Fruit fly (Drosophila melanogaster) whole organism, embryonic: ENCODE measurements around the gene Rpn2.

Source experiments
- Atf3 ChIP-seq: fragments of 200-800 bp; sonication (Bioruptor generic); optimal IDR thresholded peaks from 3 replicates; lab custom pipeline; 2016; ENCODE audit warnings: missing biosample characterization, missing genetic modification characterization
- Atf6 ChIP-seq: fragments of 200-800 bp; sonication (Bioruptor generic); IDR thresholded peaks from 2 replicates; pipeline ENCODE4 v1.3.6; 2022; ENCODE audit warnings: missing biosample characterization, missing genetic modification characterization
- Bteb2 ChIP-seq: fragments of 200-800 bp; sonication (Bioruptor generic); optimal IDR thresholded peaks from 2 replicates; lab custom pipeline; 2016; ENCODE audit warnings: missing biosample characterization, missing genetic modification characterization
- CG10431 ChIP-seq: fragments of 200-800 bp; sonication (Bioruptor generic); optimal IDR thresholded peaks from 3 replicates; lab custom pipeline; 2018; ENCODE audit warnings: missing biosample characterization, mild to moderate bottlenecking, missing genetic modification characterization
- CG12104 ChIP-seq: fragments of 200-800 bp; sonication (Bioruptor generic); optimal IDR thresholded peaks from 3 replicates; lab custom pipeline; 2016; ENCODE audit warnings: missing biosample characterization, missing genetic modification characterization
- CG15269 ChIP-seq: fragments of 200-800 bp; sonication (Bioruptor generic); optimal IDR thresholded peaks from 2 replicates; lab custom pipeline; 2018; ENCODE audit warnings: missing biosample characterization, mild to moderate bottlenecking, missing genetic modification characterization, moderate library complexity
- CG17361 ChIP-seq: fragments of 200-800 bp; sonication (Bioruptor generic); IDR thresholded peaks from 3 replicates; pipeline ENCODE4 v1.3.6; 2022; ENCODE audit warnings: missing biosample characterization, missing genetic modification characterization
- CG2129 ChIP-seq: fragments of 200-800 bp; sonication (Bioruptor generic); IDR thresholded peaks from 2 replicates; pipeline ENCODE4 v1.3.6; 2022; ENCODE audit warnings: missing biosample characterization, missing genetic modification characterization; ENCODE audit not compliant: partially characterized antibody
- CG2875 ChIP-seq: fragments of 200-800 bp; sonication (Bioruptor generic); optimal IDR thresholded peaks from 2 replicates; lab custom pipeline; 2017; ENCODE audit warnings: missing biosample characterization, mild to moderate bottlenecking, missing genetic modification characterization, missing genetic modification reagents
- CG3163 ChIP-seq: fragments of 200-800 bp; sonication (Bioruptor generic); optimal IDR thresholded peaks from 3 replicates; lab custom pipeline; 2016; ENCODE audit warnings: missing biosample characterization, missing genetic modification characterization
- CG32767 ChIP-seq: fragments of 200-800 bp; sonication (Bioruptor generic); IDR thresholded peaks from 2 replicates; pipeline ENCODE4 v1.3.6; 2022; ENCODE audit warnings: missing biosample characterization, missing genetic modification characterization
- CG7357 ChIP-seq: fragments of 200-800 bp; sonication (Bioruptor generic); IDR thresholded peaks from 3 replicates; pipeline ENCODE4 v1.3.6; 2022; ENCODE audit warnings: missing biosample characterization, missing genetic modification characterization
- CG7372 ChIP-seq: fragments of 200-800 bp; sonication (Bioruptor generic); IDR thresholded peaks from 2 replicates; pipeline ENCODE4 v1.3.6; 2022; ENCODE audit warnings: missing biosample characterization, missing genetic modification characterization
- CG7786 ChIP-seq: fragments of 200-800 bp; sonication (Bioruptor generic); optimal IDR thresholded peaks from 2 replicates; lab custom pipeline; 2016; ENCODE audit warnings: missing biosample characterization, missing genetic modification characterization
- CG7928 ChIP-seq: fragments of 200-800 bp; sonication (Bioruptor generic); optimal IDR thresholded peaks from 2 replicates; lab custom pipeline; 2017; ENCODE audit warnings: missing biosample characterization, mild to moderate bottlenecking, missing genetic modification characterization
- Dip3 ChIP-seq: fragments of 200-800 bp; sonication (Bioruptor generic); optimal IDR thresholded peaks from 3 replicates; lab custom pipeline; 2016; ENCODE audit warnings: missing biosample characterization, missing genetic modification characterization
- E2f1 ChIP-seq: fragments of 200-800 bp; sonication (Bioruptor generic); IDR thresholded peaks from 2 replicates; pipeline ENCODE4 v1.3.6; 2022; ENCODE audit warnings: missing biosample characterization, missing genetic modification characterization
- GATAe ChIP-seq: fragments of 200-800 bp; sonication (Bioruptor generic); conservative IDR thresholded peaks from 2 replicates; pipeline ENCODE4 v1.3.6; 2022; ENCODE audit warnings: missing biosample characterization, missing genetic modification characterization
- HmgZ ChIP-seq: fragments of 200-800 bp; sonication (Bioruptor generic); optimal IDR thresholded peaks from 2 replicates; lab custom pipeline; 2018; ENCODE audit warnings: missing biosample characterization, mild to moderate bottlenecking, missing genetic modification characterization
- Hr51 ChIP-seq, 2 experiments: fragments of 200-800 bp; sonication (Bioruptor generic); optimal IDR thresholded peaks; 2 replicates in 1 of 2; 3 replicates in 1 of 2; lab custom pipeline; 2016 to 2018; ENCODE audit warnings: missing biosample characterization in 2 of 2, missing genetic modification characterization in 2 of 2, mild to moderate bottlenecking in 1 of 2, moderate library complexity in 1 of 2
- Lpt ChIP-seq: fragments of >200 bp; optimal IDR thresholded peaks from 2 replicates; lab custom pipeline; 2018; ENCODE audit warnings: missing biosample characterization, missing genetic modification characterization
- Med ChIP-seq: fragments of 200-800 bp; sonication (Bioruptor generic); peaks from one replicate; lab custom pipeline; 2016; ENCODE audit warnings: missing biosample characterization, missing genetic modification characterization, mild to moderate bottlenecking, inconsistent platforms, moderate library complexity
- Oaz ChIP-seq: fragments of 200-800 bp; sonication (Bioruptor generic); IDR thresholded peaks from 2 replicates; pipeline ENCODE4 v1.3.6; 2022; ENCODE audit warnings: missing biosample characterization, missing genetic modification characterization
- PHDP ChIP-seq: fragments of 200-800 bp; sonication (Bioruptor generic); optimal IDR thresholded peaks from 3 replicates; lab custom pipeline; 2018; ENCODE audit warnings: missing biosample characterization, mild to moderate bottlenecking, missing genetic modification characterization, moderate library complexity
- Vsx1 ChIP-seq: fragments of 200-800 bp; sonication (Bioruptor generic); optimal IDR thresholded peaks from 2 replicates; lab custom pipeline; 2017; ENCODE audit warnings: missing biosample characterization, mild to moderate bottlenecking, missing genetic modification characterization, missing genetic modification reagents
- btn ChIP-seq: fragments of 200-800 bp; sonication (Bioruptor generic); optimal IDR thresholded peaks from 2 replicates; lab custom pipeline; 2016; ENCODE audit warnings: missing biosample characterization, missing genetic modification characterization
- ci ChIP-seq: fragments of 200-800 bp; sonication (Bioruptor generic); IDR thresholded peaks from 3 replicates; pipeline ENCODE4 v1.3.6; 2022; ENCODE audit warnings: missing biosample characterization, missing genetic modification characterization
- dati ChIP-seq: fragments of 200-800 bp; sonication (Bioruptor generic); IDR thresholded peaks from 2 replicates; pipeline ENCODE4 v1.3.6; 2022; ENCODE audit warnings: missing biosample characterization, missing genetic modification characterization
- ems ChIP-seq: fragments of 200-800 bp; sonication (Bioruptor generic); optimal IDR thresholded peaks from 3 replicates; lab custom pipeline; 2016; ENCODE audit warnings: missing biosample characterization, missing genetic modification characterization
- gfzf ChIP-seq: fragments of 200-800 bp; sonication (Bioruptor generic); optimal IDR thresholded peaks from 2 replicates; lab custom pipeline; 2016; ENCODE audit warnings: missing biosample characterization, mild to moderate bottlenecking, missing genetic modification characterization, moderate library complexity
- her ChIP-seq: fragments of 200-800 bp; sonication (Bioruptor generic); optimal IDR thresholded peaks from 2 replicates; lab custom pipeline; 2016; ENCODE audit warnings: missing biosample characterization, missing genetic modification characterization
- hkb ChIP-seq, 2 experiments: fragments of 200-800 bp in 1 of 2; fragments of >200 bp in 1 of 2; sonication (Bioruptor generic) in 1 of 2; IDR thresholded peaks in 1 of 2; optimal IDR thresholded peaks in 1 of 2; 2 replicates each; pipeline versions ENCODE4 v1.3.6 to Lab custom; 2017 to 2022; ENCODE audit warnings: missing biosample characterization in 1 of 2, missing genetic modification characterization in 1 of 2
- inv ChIP-seq: fragments of 200-800 bp; sonication (Bioruptor generic); IDR thresholded peaks from 2 replicates; pipeline ENCODE4 v1.3.6; 2022; ENCODE audit warnings: missing biosample characterization, missing genetic modification characterization; ENCODE audit not compliant: partially characterized antibody
- ken ChIP-seq: fragments of 200-800 bp; sonication (Bioruptor generic); IDR thresholded peaks from 3 replicates; pipeline ENCODE4 v1.3.6; 2022; ENCODE audit warnings: missing biosample characterization, missing genetic modification characterization
- lmd ChIP-seq: fragments of 200-800 bp; sonication (Bioruptor generic); IDR thresholded peaks from 2 replicates; pipeline ENCODE4 v1.3.6; 2022; ENCODE audit warnings: missing biosample characterization, missing genetic modification characterization
- lola ChIP-seq, 3 experiments: fragments of >200 bp in 2 of 3; fragments of 200-800 bp in 1 of 3; sonication (Bioruptor generic) in 1 of 3; optimal IDR thresholded peaks; 2 replicates each; lab custom pipeline; 2017 to 2019; ENCODE audit warnings: missing biosample characterization in 3 of 3, missing genetic modification characterization in 3 of 3, mild to moderate bottlenecking in 1 of 3, moderate library complexity in 1 of 3
- mam ChIP-seq: fragments of 200-800 bp; sonication (Bioruptor generic); optimal IDR thresholded peaks from 3 replicates; lab custom pipeline; 2016; ENCODE audit warnings: missing biosample characterization, missing genetic modification characterization
- row ChIP-seq: fragments of 200-800 bp; sonication (Bioruptor generic); IDR thresholded peaks from 3 replicates; pipeline ENCODE4 v1.3.6; 2022; ENCODE audit warnings: missing biosample characterization, missing genetic modification characterization
- scrt ChIP-seq: fragments of 200-800 bp; sonication (Bioruptor generic); optimal IDR thresholded peaks from 2 replicates; lab custom pipeline; 2018; ENCODE audit warnings: missing biosample characterization, mild to moderate bottlenecking, missing genetic modification characterization, moderate library complexity
- sens-2 ChIP-seq: fragments of 200-800 bp; sonication (Bioruptor generic); IDR thresholded peaks from 2 replicates; pipeline ENCODE4 v1.3.6; 2022; ENCODE audit warnings: missing biosample characterization, missing genetic modification characterization
- shn ChIP-seq: fragments of 200-800 bp; sonication (Bioruptor generic); optimal IDR thresholded peaks from 3 replicates; lab custom pipeline; 2016; ENCODE audit warnings: missing biosample characterization, missing genetic modification characterization
- sim ChIP-seq: fragments of 200-800 bp; sonication (Bioruptor generic); IDR thresholded peaks from 2 replicates; pipeline ENCODE4 v1.3.6; 2022; ENCODE audit warnings: missing biosample characterization, missing genetic modification characterization
- sisA ChIP-seq: fragments of 200-800 bp; sonication (Bioruptor generic); IDR thresholded peaks from 2 replicates; pipeline ENCODE4 v1.3.6; 2022; ENCODE audit warnings: missing biosample characterization, missing genetic modification characterization
- stc ChIP-seq: fragments of 200-800 bp; sonication (Bioruptor generic); IDR thresholded peaks from 2 replicates; pipeline ENCODE4 v1.3.6; 2022; ENCODE audit warnings: missing biosample characterization, missing genetic modification characterization
- tna ChIP-seq: fragments of 200-800 bp; sonication (Bioruptor generic); IDR thresholded peaks from 2 replicates; pipeline ENCODE4 v1.3.6; 2022; ENCODE audit warnings: missing biosample characterization, missing genetic modification characterization; ENCODE audit not compliant: partially characterized antibody
- tx ChIP-seq: fragments of 200-800 bp; sonication (Bioruptor generic); optimal IDR thresholded peaks from 2 replicates; lab custom pipeline; 2016; ENCODE audit warnings: missing biosample characterization, missing genetic modification characterization
- unpg ChIP-seq: fragments of 200-800 bp; sonication (Bioruptor generic); optimal IDR thresholded peaks from 3 replicates; lab custom pipeline; 2018; ENCODE audit warnings: missing biosample characterization, mild to moderate bottlenecking, missing genetic modification characterization, moderate library complexity
- zen2 ChIP-seq: fragments of 200-800 bp; sonication (Bioruptor generic); IDR thresholded peaks from 3 replicates; pipeline ENCODE4 v1.3.6; 2022; ENCODE audit warnings: missing biosample characterization, missing genetic modification characterization; ENCODE audit not compliant: partially characterized antibody

Gene Rpn2

DNA sequence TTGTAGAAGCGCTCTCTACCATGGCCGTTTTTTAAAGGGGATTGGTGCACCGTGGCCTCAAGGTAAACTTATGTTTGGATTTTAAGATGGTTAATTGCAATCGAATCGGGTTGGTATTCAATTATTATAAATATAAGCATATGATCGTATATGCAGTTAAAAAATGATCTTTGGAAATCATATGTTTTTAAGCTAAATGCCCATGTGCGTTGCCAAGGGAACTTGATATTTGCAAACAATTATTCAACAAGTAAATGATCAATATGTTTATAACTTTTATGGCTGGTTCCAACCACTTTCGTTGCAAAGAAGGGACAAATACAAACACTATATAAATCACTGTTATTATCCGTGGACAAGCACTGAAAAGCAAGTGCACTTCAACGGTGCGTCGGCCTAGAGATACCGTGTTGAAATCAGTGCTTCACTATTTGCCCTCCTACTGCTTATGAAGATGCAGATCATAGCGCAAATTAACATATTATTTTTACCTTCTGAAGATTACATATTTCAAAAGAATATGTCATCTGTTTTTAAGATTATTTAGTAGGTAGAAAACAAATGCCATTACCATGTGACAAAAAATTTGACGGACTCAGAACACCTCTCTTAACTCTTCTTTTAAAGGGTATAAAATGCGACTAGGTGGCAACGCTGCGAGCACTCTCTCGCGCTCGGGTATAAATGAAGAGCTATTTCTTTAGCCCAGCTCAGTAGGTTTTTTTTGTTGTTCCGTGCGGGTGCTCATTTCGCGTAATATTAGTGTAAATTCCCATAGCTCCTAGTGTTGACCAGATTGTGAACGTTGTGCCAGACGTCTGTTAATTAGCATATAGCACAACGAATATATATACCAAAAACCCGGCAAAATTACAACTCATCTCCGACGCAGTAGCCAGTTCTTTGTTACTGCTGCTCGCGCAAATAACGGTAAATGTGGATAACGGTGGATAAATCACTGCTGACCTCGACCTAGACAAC lies 4.4 kb downstream of the Rpn2 start, which contains the start of gene rdog (continued):
- TF ChIP-seq zen2 (GFP tag; lab: Robert Waterston, UW) (no peak), Med (GFP tag; lab: Kevin White, UChicago) (peak; percentile 85), sisA (GFP tag; lab: Robert Waterston, UW) (peak; percentile 69), Atf6 (peak; percentile 82), hkb (optimal IDR thresholded peaks at IDR 0.05; lab: Kevin White, UChicago) (no peak), hkb (GFP tag; IDR thresholded peaks at IDR 0.05; lab: Robert Waterston, UW) (peak; percentile 61), row (peak; percentile 100), ci (0 out of 3 replicates have a peak, but pooled peaks have one; percentile 6), Bteb2 (GFP tag; lab: Kevin White, UChicago) (peak; percentile 65), ems (GFP tag; lab: Kevin White, UChicago) (peak; percentile 24), scrt (GFP tag; lab: Kevin White, UChicago) (peak; percentile 73), Dip3 (GFP tag; lab: Kevin White, UChicago) (peak; percentile 80), CG7372 (no peak), lola (GFP tag; optimal IDR thresholded peaks at IDR 0.05; lab: Kevin White, UChicago) (peak in 1 of 3 experiments; percentile 81), CG10431 (GFP tag; lab: Kevin White, UChicago) (no peak), CG12104 (GFP tag; lab: Kevin White, UChicago) (peak; percentile 78), CG32767 (GFP tag; lab: Robert Waterston, UW) (peak; percentile 65; the same call in 1 of the 2 replicates), CG17361 (GFP tag; lab: Robert Waterston, UW) (peak; percentile 88), CG7786 (GFP tag; lab: Kevin White, UChicago) (peak; percentile 80), mam (peak; percentile 75), CG7357 (GFP tag; lab: Robert Waterston, UW) (peak; percentile 56; the same call in 2 of the 3 replicates), Lpt (GFP tag; lab: Kevin White, UChicago) (no peak), Hr51 (GFP tag; optimal IDR thresholded peaks at IDR 0.05; lab: Kevin White, UChicago) (peak; percentile 72 to 80), Oaz (GFP tag; lab: Robert Waterston, UW) (no peak), tna (GFP tag; lab: Robert Waterston, UW) (no peak), ken (GFP tag; lab: Robert Waterston, UW) (no peak; the same call in 2 of the 3 replicates), PHDP (tag; lab: Kevin White, UChicago) (peak; percentile 65), unpg (peak; percentile 77), CG2875 (GFP tag; lab: Kevin White, UChicago) (peak; percentile 71), tx (GFP tag; lab: Kevin White, UChicago) (peak; percentile 64), lmd (GFP tag; lab: Robert Waterston, UW) (peak; percentile 77), inv (no peak), stc (peak; percentile 57; the same call in 1 of the 2 replicates), CG3163 (GFP tag; lab: Kevin White, UChicago) (peak; percentile 69), CG7928 (GFP tag; lab: Kevin White, UChicago) (peak; percentile 30), sens-2 (GFP tag; lab: Robert Waterston, UW) (peak; percentile 54; the same call in 1 of the 2 replicates), E2f1 (GFP tag; lab: Robert Waterston, UW) (no peak; the same call in 1 of the 2 replicates), CG2129 (GFP tag; lab: Robert Waterston, UW) (no peak), her (GFP tag; lab: Kevin White, UChicago) (peak; percentile 60), gfzf (no peak), HmgZ (tag; lab: Kevin White, UChicago) (peak; percentile 81), btn (GFP tag; lab: Kevin White, UChicago) (peak; percentile 62), GATAe (GFP tag; lab: Robert Waterston, UW) (no peak), CG15269 (peak; percentile 81), dati (GFP tag; lab: Robert Waterston, UW) (no peak), shn (GFP tag; lab: Kevin White, UChicago) (peak; percentile 81), Vsx1 (GFP tag; lab: Kevin White, UChicago) (no peak), Atf3 (GFP tag; lab: Kevin White, UChicago) (peak; percentile 72), sim (GFP tag; lab: Robert Waterston, UW) (no peak)
